Fruit fly (Drosophila melanogaster): ENCODE data around the gene CG43074.
A peak's percentile ranks its signal among the peaks of the same experiment; 100 is the strongest.

CG43074 gene

dm6 chr3L:3472786-3473185 is 11.7 kb downstream of the CG43074 start:
- peak; percentile 7 for TF ChIP-seq CG9139 (GFP tag; optimal IDR thresholded peaks at IDR 0.05)
- TF ChIP-seq net (GFP tag; optimal IDR thresholded peaks at IDR 0.05), result peak; percentile 54
- peak; percentile 35 for TF ChIP-seq CG10631 (GFP tag; optimal IDR thresholded peaks at IDR 0.05)
- peak; percentile 51 for TF ChIP-seq CG6792 (GFP tag; optimal IDR thresholded peaks at IDR 0.05)
- peak; percentile 57 for TF ChIP-seq CG3032 (tag; optimal IDR thresholded peaks at IDR 0.05)
- TF ChIP-seq Eip78C (GFP tag), result peak; percentile 71
- TF ChIP-seq CG11902 (GFP tag; optimal IDR thresholded peaks at IDR 0.05), result no peak
- 0 out of 2 replicates have a peak, but pooled peaks have one; percentile 16 for TF ChIP-seq Gug (GFP tag; IDR thresholded peaks at IDR 0.05)
- TF ChIP-seq CG8319 (GFP tag; optimal IDR thresholded peaks at IDR 0.05), result no peak
- TF ChIP-seq Sox102F (GFP tag; optimal IDR thresholded peaks at IDR 0.05), result peak; percentile 58
- TF ChIP-seq Blimp-1 (GFP tag; optimal IDR thresholded peaks at IDR 0.05), result no peak
- TF ChIP-seq CG11294 (GFP tag; IDR thresholded peaks at IDR 0.05), result no peak
- TF ChIP-seq CG1621 (tag; optimal IDR thresholded peaks at IDR 0.05), result peak; percentile 48
- peak; percentile 41 for TF ChIP-seq CG16779 (tag; optimal IDR thresholded peaks at IDR 0.05)
- peak; percentile 54 for TF ChIP-seq CG10669 (GFP tag; optimal IDR thresholded peaks at IDR 0.05)
- peak; percentile 57 for TF ChIP-seq acj6 (GFP tag; optimal IDR thresholded peaks at IDR 0.05)
- no peak for TF ChIP-seq CG32006 (GFP tag; optimal IDR thresholded peaks at IDR 0.05)
- TF ChIP-seq fd85E (GFP tag; optimal IDR thresholded peaks at IDR 0.05), result no peak
- peak; percentile 51 for TF ChIP-seq achi (GFP tag; optimal IDR thresholded peaks at IDR 0.05)
- TF ChIP-seq CG34406 (GFP tag; optimal IDR thresholded peaks at IDR 0.05), result peak; percentile 15
- TF ChIP-seq Smox (GFP tag; optimal IDR thresholded peaks at IDR 0.05), result peak; percentile 33
- peak; percentile 40 for TF ChIP-seq CG7368 (GFP tag; optimal IDR thresholded peaks at IDR 0.05)
- peak; percentile 68 for TF ChIP-seq svp (GFP tag)
- TF ChIP-seq fd59A (GFP tag; optimal IDR thresholded peaks at IDR 0.05), result peak; percentile 43
- TF ChIP-seq eg (GFP tag; IDR thresholded peaks at IDR 0.05), result peak; percentile 70; the same call in 2 of the 3 replicates
- 0 out of 2 replicates have a peak, but pooled peaks have one; percentile 47 for TF ChIP-seq CG15336 (GFP tag; IDR thresholded peaks at IDR 0.05)
- TF ChIP-seq CG6854 (GFP tag; optimal IDR thresholded peaks at IDR 0.05), result no peak
- peak; percentile 53 for TF ChIP-seq esn (GFP tag; optimal IDR thresholded peaks at IDR 0.05)
- peak; percentile 8 for TF ChIP-seq dac (GFP tag; optimal IDR thresholded peaks at IDR 0.05)
- TF ChIP-seq fkh (GFP tag; optimal IDR thresholded peaks at IDR 0.05), result no peak
- peak; percentile 39 for TF ChIP-seq Sox14 (GFP tag; optimal IDR thresholded peaks at IDR 0.05)
- no peak for TF ChIP-seq Sox15 (GFP tag; optimal IDR thresholded peaks at IDR 0.05)
- peak; percentile 35 for TF ChIP-seq topi (GFP tag; optimal IDR thresholded peaks at IDR 0.05)
- TF ChIP-seq pdm3 (GFP tag; optimal IDR thresholded peaks at IDR 0.05), result no peak
- no peak for TF ChIP-seq CG4318 (GFP tag; optimal IDR thresholded peaks at IDR 0.05)
- TF ChIP-seq ss (GFP tag; optimal IDR thresholded peaks at IDR 0.05), result peak; percentile 46 to 74
- peak; percentile 4 for TF ChIP-seq CG11762 (GFP tag; optimal IDR thresholded peaks at IDR 0.05; ENCODE audit: insufficient read depth)
- TF ChIP-seq salr (GFP tag; optimal IDR thresholded peaks at IDR 0.05), result peak in 1 of 2 experiments; percentile 36
- peak; percentile 38 for TF ChIP-seq CG3919 (GFP tag; optimal IDR thresholded peaks at IDR 0.05)
- no peak for TF ChIP-seq CG6276 (GFP tag; optimal IDR thresholded peaks at IDR 0.05)
- TF ChIP-seq Ets21C (GFP tag; optimal IDR thresholded peaks at IDR 0.05), result peak; percentile 16
- TF ChIP-seq Eip93F (GFP tag; optimal IDR thresholded peaks at IDR 0.05), result no peak
- TF ChIP-seq CG8119 (GFP tag; IDR thresholded peaks at IDR 0.05), result peak; percentile 63
- TF ChIP-seq CG8632 (GFP tag; optimal IDR thresholded peaks at IDR 0.05), result peak; percentile 20
- peak; percentile 41 for TF ChIP-seq CG31627 (GFP tag; optimal IDR thresholded peaks at IDR 0.05)
- TF ChIP-seq Hr39 (GFP tag; optimal IDR thresholded peaks at IDR 0.05), result peak; percentile 10
- peak; percentile 27 for TF ChIP-seq vri (GFP tag; optimal IDR thresholded peaks at IDR 0.05)
- TF ChIP-seq dsx (GFP tag; optimal IDR thresholded peaks at IDR 0.05; ENCODE audit: poor library complexity, severe bottlenecking), result peak; percentile 47
- peak; percentile 72 for TF ChIP-seq CG6163 (GFP tag; IDR thresholded peaks at IDR 0.05)
- TF ChIP-seq lz (GFP tag; optimal IDR thresholded peaks at IDR 0.05), result peak; percentile 30
- TF ChIP-seq CG6808 (GFP tag; optimal IDR thresholded peaks at IDR 0.05), result peak; percentile 62
- TF ChIP-seq Hr4 (GFP tag; optimal IDR thresholded peaks at IDR 0.05), result peak; percentile 37
